Fruit fly (Drosophila melanogaster): ENCODE measurements around the gene pot.

The pot gene

dm6 chrX:11925213-11925612 lies 8.2 kb upstream of the pot start (continued):
- TF ChIP-seq esn (GFP tag; optimal IDR thresholded peaks at IDR 0.05) (peak; percentile 60), Hr39 (GFP tag; optimal IDR thresholded peaks at IDR 0.05) (peak; percentile 62), Blimp-1 (GFP tag; optimal IDR thresholded peaks at IDR 0.05) (peak; percentile 14), CG8319 (GFP tag; optimal IDR thresholded peaks at IDR 0.05) (peak; percentile 18), CG34406 (GFP tag; optimal IDR thresholded peaks at IDR 0.05) (peak; percentile 45), Met (GFP tag; optimal IDR thresholded peaks at IDR 0.05) (peak; percentile 72), achi (GFP tag; optimal IDR thresholded peaks at IDR 0.05) (peak; percentile 25), CG11902 (GFP tag; optimal IDR thresholded peaks at IDR 0.05) (peak; percentile 21), vri (GFP tag; optimal IDR thresholded peaks at IDR 0.05) (peak; percentile 45), CG7368 (GFP tag; optimal IDR thresholded peaks at IDR 0.05) (peak; percentile 28), Hr4 (GFP tag; optimal IDR thresholded peaks at IDR 0.05) (peak; percentile 28), ss (GFP tag; optimal IDR thresholded peaks at IDR 0.05) (no peak), CG1621 (tag; optimal IDR thresholded peaks at IDR 0.05) (no peak), Sox14 (GFP tag; optimal IDR thresholded peaks at IDR 0.05) (peak; percentile 30), salr (GFP tag; optimal IDR thresholded peaks at IDR 0.05) (no peak), CG9139 (GFP tag; optimal IDR thresholded peaks at IDR 0.05) (no peak), fd85E (GFP tag; optimal IDR thresholded peaks at IDR 0.05) (no peak), CG3032 (tag; optimal IDR thresholded peaks at IDR 0.05) (no peak), lz (GFP tag; optimal IDR thresholded peaks at IDR 0.05) (peak; percentile 62), CG32006 (GFP tag; optimal IDR thresholded peaks at IDR 0.05) (no peak), Gug (GFP tag; IDR thresholded peaks at IDR 0.05) (peak; percentile 72), CG11762 (GFP tag; optimal IDR thresholded peaks at IDR 0.05; ENCODE audit: insufficient read depth) (peak; percentile 45), CG6808 (GFP tag; optimal IDR thresholded peaks at IDR 0.05) (no peak), CG4318 (GFP tag; optimal IDR thresholded peaks at IDR 0.05) (no peak), fd59A (GFP tag; optimal IDR thresholded peaks at IDR 0.05) (no peak), Eip93F (GFP tag; optimal IDR thresholded peaks at IDR 0.05) (peak; percentile 68), pdm3 (GFP tag; optimal IDR thresholded peaks at IDR 0.05) (peak; percentile 23), CG6163 (GFP tag; IDR thresholded peaks at IDR 0.05) (peak; percentile 93), spab (GFP tag; optimal IDR thresholded peaks at IDR 0.05) (no peak), svp (GFP tag) (peak; percentile 90), cyc (GFP tag; optimal IDR thresholded peaks at IDR 0.05) (peak; percentile 75), dac (GFP tag; optimal IDR thresholded peaks at IDR 0.05) (no peak), CG10669 (GFP tag; optimal IDR thresholded peaks at IDR 0.05) (no peak)

dm6 chrX:11924562-11924961 lies 7.5 kb upstream of the pot start, which contains the start of gene Sclp:
Sclp (minus strand) TSS chrX:11924662.
- TF ChIP-seq CG6276 (GFP tag; optimal IDR thresholded peaks at IDR 0.05) (peak; percentile 34), achi (GFP tag; optimal IDR thresholded peaks at IDR 0.05) (peak; percentile 6), Met (GFP tag; optimal IDR thresholded peaks at IDR 0.05) (peak; percentile 2), CG15336 (GFP tag; IDR thresholded peaks at IDR 0.05) (peak; percentile 28; the same call in 1 of the 2 replicates), CG6808 (GFP tag; optimal IDR thresholded peaks at IDR 0.05) (no peak), eg (GFP tag; IDR thresholded peaks at IDR 0.05) (0 out of 3 replicates have a peak, but pooled peaks have one; percentile 34), CG32006 (GFP tag; optimal IDR thresholded peaks at IDR 0.05) (peak; percentile 40), CG1621 (tag; optimal IDR thresholded peaks at IDR 0.05) (no peak), Hr4 (GFP tag; optimal IDR thresholded peaks at IDR 0.05) (peak; percentile 9), net (GFP tag; optimal IDR thresholded peaks at IDR 0.05) (no peak), CG6854 (GFP tag; optimal IDR thresholded peaks at IDR 0.05) (no peak), CG10669 (GFP tag; optimal IDR thresholded peaks at IDR 0.05) (no peak), CG10631 (GFP tag; optimal IDR thresholded peaks at IDR 0.05) (no peak)

dm6 chrX:11923698-11924097 lies 6.6 kb upstream of the pot start:
- peak; percentile 5 for TF ChIP-seq vri (GFP tag; optimal IDR thresholded peaks at IDR 0.05)
- peak; percentile 58 for TF ChIP-seq Eip78C (GFP tag)
- TF ChIP-seq CG4318 (GFP tag; optimal IDR thresholded peaks at IDR 0.05): no peak
- peak; percentile 23 for TF ChIP-seq Eip93F (GFP tag; optimal IDR thresholded peaks at IDR 0.05)
